Fruit fly (Drosophila melanogaster): ENCODE results near the gene Tango1.

- no peak for TF ChIP-seq EcR (GFP tag; optimal IDR thresholded peaks at IDR 0.05)
- no peak for TF ChIP-seq CG15710 (tag; optimal IDR thresholded peaks at IDR 0.05)
- no peak for TF ChIP-seq CG10348 (GFP tag; IDR thresholded peaks at IDR 0.05)
- no peak for TF ChIP-seq CG4496 (GFP tag; IDR thresholded peaks at IDR 0.05)
- TF ChIP-seq Snoo (tag; optimal IDR thresholded peaks at IDR 0.05) = no peak
- TF ChIP-seq D1 (tag; optimal IDR thresholded peaks at IDR 0.05) = no peak
- no peak for TF ChIP-seq CG8301 (tag; optimal IDR thresholded peaks at IDR 0.05)
- no peak for TF ChIP-seq fd96Ca (GFP tag; IDR thresholded peaks at IDR 0.05)
- no peak for TF ChIP-seq CG32121 (GFP tag; IDR thresholded peaks at IDR 0.05)
- no peak for TF ChIP-seq Pif1A (GFP tag; optimal IDR thresholded peaks at IDR 0.05)
Observed at dm6 chr2L:6621600-6621999, 27.6 kb upstream of the Tango1 start, which contains the start of gene DIP-iota.
